Worm (Caenorhabditis elegans): ENCODE data around the gene F41G3.20.
A peak's percentile ranks its signal among the peaks of the same experiment; 100 is the strongest.

DNA sequence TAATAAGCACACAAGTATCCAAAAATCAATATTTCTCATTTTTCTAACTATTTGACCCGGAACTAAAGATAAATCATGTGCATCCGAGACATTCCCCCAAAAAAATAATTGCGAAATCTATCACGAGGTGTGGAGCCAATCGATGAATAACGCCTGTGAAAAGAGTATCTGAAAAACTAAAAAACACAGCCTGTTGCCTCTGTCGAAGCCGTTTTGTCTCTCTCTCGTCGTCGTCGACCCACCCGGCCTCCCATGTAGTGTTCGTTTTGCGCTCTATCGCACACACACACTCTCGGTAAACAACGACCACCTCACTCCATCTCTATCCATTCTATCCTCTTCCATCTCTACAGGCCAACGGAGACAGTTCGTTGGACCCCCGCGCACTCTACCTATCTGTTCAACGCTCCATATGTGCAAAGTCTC lies 31.9 kb upstream of the F41G3.20 start:
- TF ChIP-seq nhr-11 (tag; optimal IDR thresholded peaks at IDR 0.05): no peak
- TF ChIP-seq che-1 (tag; optimal IDR thresholded peaks at IDR 0.05): no peak
- TF ChIP-seq dve-1 (tag; optimal IDR thresholded peaks at IDR 0.05): no peak
- TF ChIP-seq ceh-30 (tag; optimal IDR thresholded peaks at IDR 0.05): no peak
- no peak for TF ChIP-seq sdc-2 (tag; optimal IDR thresholded peaks at IDR 0.05)
- peak; percentile 32 for TF ChIP-seq tbx-2 (tag; optimal IDR thresholded peaks at IDR 0.05)
- TF ChIP-seq nhr-232 (tag; optimal IDR thresholded peaks at IDR 0.05): no peak
- no peak for TF ChIP-seq zip-5 (tag; optimal IDR thresholded peaks at IDR 0.05)
- no peak for TF ChIP-seq pha-4 (tag; optimal IDR thresholded peaks at IDR 0.05)
- no peak for TF ChIP-seq unc-86 (tag; optimal IDR thresholded peaks at IDR 0.05)
- TF ChIP-seq hlh-13 (GFP tag; optimal IDR thresholded peaks at IDR 0.05): no peak
- TF ChIP-seq F13H6.1 (tag; optimal IDR thresholded peaks at IDR 0.05): no peak
- TF ChIP-seq ceh-31 (tag; optimal IDR thresholded peaks at IDR 0.05): peak; percentile 3
- TF ChIP-seq pqm-1 (tag; optimal IDR thresholded peaks at IDR 0.05): no peak

Data from whole organism, late embryonic.